Fruit fly (Drosophila melanogaster): Measurements from ENCODE around the gene Pde1c.

DNA sequence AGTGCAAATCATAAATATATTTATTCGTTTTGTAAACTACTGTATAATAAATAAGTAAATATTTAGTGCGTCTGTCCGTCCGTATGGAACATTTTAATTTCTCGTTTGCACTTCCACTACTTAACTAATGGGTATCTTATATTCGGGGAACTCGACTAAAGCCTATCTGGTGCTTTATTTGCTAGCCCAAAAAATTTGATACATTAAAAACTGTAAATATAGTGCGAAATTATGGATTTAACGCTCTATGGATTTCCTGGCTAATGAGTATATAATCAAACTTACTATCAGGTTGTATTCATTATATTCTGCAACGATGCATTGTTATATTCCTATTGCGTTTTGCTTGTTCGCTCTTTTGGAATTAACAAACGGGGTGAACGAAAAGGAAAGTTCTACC is 91.4 kb downstream of the Pde1c start, which contains the start of gene Sfp33A4:
- no peak for TF ChIP-seq ttk (optimal IDR thresholded peaks at IDR 0.05)
- no peak for TF ChIP-seq psq (optimal IDR thresholded peaks at IDR 0.05)
- TF ChIP-seq h (optimal IDR thresholded peaks at IDR 0.05) = no peak
